Worm (Caenorhabditis elegans) whole organism, mixed stage, embryonic: ENCODE results near the gene T10B5.8.

Experiments used
- ces-1 ChIP-seq: fragments of 150-350 bp; optimal IDR thresholded peaks from 2 replicates; lab custom pipeline; 2014; ENCODE audit warnings: missing biosample characterization, missing genetic modification reagents, missing genetic modification characterization
- mab-5 ChIP-seq: fragments of 150-350 bp; optimal IDR thresholded peaks from 2 replicates; lab custom pipeline; 2014; ENCODE audit warnings: missing biosample characterization, missing genetic modification characterization
- mls-2 ChIP-seq: sonication (generic microtip); optimal IDR thresholded peaks from 2 replicates; lab custom pipeline; 2016; ENCODE audit warnings: mild to moderate bottlenecking, missing genetic modification characterization, moderate library complexity, missing compliant biosample characterization
- nhr-12 ChIP-seq: fragments of 150-350 bp; optimal IDR thresholded peaks from 2 replicates; lab custom pipeline; 2014; ENCODE audit warnings: missing biosample characterization, missing genetic modification characterization
- nhr-237 ChIP-seq: fragments of 150-350 bp; optimal IDR thresholded peaks from 2 replicates; lab custom pipeline; 2014; ENCODE audit warnings: missing biosample characterization, missing genetic modification characterization
- pha-4 ChIP-seq: fragments of 150-350 bp; optimal IDR thresholded peaks from 2 replicates; lab custom pipeline; 2018; ENCODE audit warnings: missing biosample characterization, missing genetic modification reagents, missing genetic modification characterization

- TF ChIP-seq mls-2 (tag; lab: Kevin White, UChicago) (no peak), pha-4 (tag; lab: Kevin White, UChicago) (no peak), ces-1 (GFP tag; lab: Kevin White, UChicago) (no peak), mab-5 (tag; lab: Kevin White, UChicago) (no peak), nhr-12 (tag; lab: Kevin White, UChicago) (no peak), nhr-237 (no peak)
These were observed 11.9 kb upstream of the T10B5.8 start, which contains the start of gene Y32G9B.1 for ce11 chrV:1829973-1830372.
